Worm (Caenorhabditis elegans) whole organism, young adult: ENCODE results near the gene wrb-1.

Experiments used
- B0035.1 ChIP-seq: sonication (generic microtip); optimal IDR thresholded peaks from 2 replicates; lab custom pipeline; 2016; ENCODE audit warnings: missing genetic modification characterization, mild to moderate bottlenecking, missing compliant biosample characterization, missing genotype, missing genetic modification reagents
- B0261.1 ChIP-seq: sonication (generic microtip); optimal IDR thresholded peaks from 2 replicates; lab custom pipeline; 2016; ENCODE audit warnings: mild to moderate bottlenecking, missing genetic modification characterization, moderate library complexity, missing compliant biosample characterization
- B0336.3 ChIP-seq: fragments of 200-800 bp; sonication (Bioruptor generic); IDR thresholded peaks from 2 replicates; pipeline ENCODE4 v1.3.6; 2022; ENCODE audit warnings: missing genetic modification characterization, missing compliant biosample characterization
- C06A6.2 ChIP-seq: fragments of 200-800 bp; sonication (Bioruptor generic); conservative IDR thresholded peaks from 2 replicates; pipeline ENCODE4 v1.3.6; 2022; ENCODE audit warnings: missing genetic modification characterization, missing compliant biosample characterization
- F10E7.11 ChIP-seq: sonication (generic microtip); optimal IDR thresholded peaks from 2 replicates; lab custom pipeline; 2017; ENCODE audit warnings: mild to moderate bottlenecking, missing genetic modification characterization, moderate library complexity, missing compliant biosample characterization
- F33H1.4 ChIP-seq: fragments of 200-800 bp; sonication (Bioruptor generic); IDR thresholded peaks from 2 replicates; pipeline ENCODE4 v1.3.6; 2022; ENCODE audit warnings: missing genetic modification reagents, missing genetic modification characterization, missing compliant biosample characterization
- F37B4.10 ChIP-seq: fragments of 200-800 bp; sonication (Bioruptor generic); IDR thresholded peaks from 2 replicates; pipeline ENCODE4 v1.3.6; 2022; ENCODE audit warnings: missing genetic modification characterization, missing compliant biosample characterization
- F39B2.1 ChIP-seq: fragments of 200-800 bp; sonication (Bioruptor generic); IDR thresholded peaks from 2 replicates; pipeline ENCODE4 v1.3.6; 2022; ENCODE audit warnings: missing genetic modification reagents, missing genetic modification characterization, missing compliant biosample characterization
- F49E8.2 ChIP-seq: sonication (generic microtip); optimal IDR thresholded peaks from 3 replicates; lab custom pipeline; 2017; ENCODE audit warnings: missing genetic modification characterization, mild to moderate bottlenecking, missing compliant biosample characterization, antibody characterized with exemption, moderate library complexity; ENCODE audit not compliant: insufficient read depth
- F55B11.4 ChIP-seq: sonication (generic microtip); optimal IDR thresholded peaks from 2 replicates; lab custom pipeline; 2016; ENCODE audit warnings: missing compliant biosample characterization, missing genetic modification characterization, borderline replicate concordance; ENCODE audit not compliant: insufficient read depth
- T07F8.4 ChIP-seq: sonication (generic microtip); optimal IDR thresholded peaks from 2 replicates; lab custom pipeline; 2016; ENCODE audit warnings: mild to moderate bottlenecking, missing genetic modification characterization, moderate library complexity, missing compliant biosample characterization
- T26A5.8 ChIP-seq: sonication (generic microtip); optimal IDR thresholded peaks from 2 replicates; lab custom pipeline; 2016; ENCODE audit warnings: missing genetic modification characterization, missing compliant biosample characterization
- Y53F4B.3 ChIP-seq: fragments of 200-800 bp; sonication (Bioruptor generic); IDR thresholded peaks from 2 replicates; pipeline ENCODE4 v1.3.6; 2022; ENCODE audit warnings: missing genetic modification reagents, missing genetic modification characterization, missing compliant biosample characterization
- Y53G8AR.9 ChIP-seq: fragments of 200-800 bp; sonication (Bioruptor generic); conservative IDR thresholded peaks from 2 replicates; pipeline ENCODE4 v1.3.6; 2022; ENCODE audit warnings: missing genetic modification reagents, missing genetic modification characterization, missing compliant biosample characterization
- Y56A3A.18 ChIP-seq: fragments of 200-800 bp; sonication (Bioruptor generic); IDR thresholded peaks from 2 replicates; pipeline ENCODE4 v1.3.6; 2022; ENCODE audit warnings: missing genetic modification reagents, missing genetic modification characterization, missing compliant biosample characterization
- akir-1 ChIP-seq: fragments of 200-800 bp; sonication (Bioruptor generic); optimal IDR thresholded peaks from 2 replicates; lab custom pipeline; 2018; ENCODE audit warnings: mild to moderate bottlenecking, missing genetic modification characterization, moderate library complexity, missing compliant biosample characterization
- aptf-3 ChIP-seq: fragments of 200-800 bp; sonication (Bioruptor generic); IDR thresholded peaks from 2 replicates; pipeline ENCODE4 v1.3.6; 2022; ENCODE audit warnings: missing genetic modification characterization, missing compliant biosample characterization
- attf-5 ChIP-seq: fragments of 200-800 bp; sonication (Bioruptor generic); optimal IDR thresholded peaks from 2 replicates; lab custom pipeline; 2018; ENCODE audit warnings: mild to moderate bottlenecking, missing genetic modification characterization, missing compliant biosample characterization
- cebp-2 ChIP-seq: fragments of 200-800 bp; sonication (Bioruptor generic); IDR thresholded peaks from 2 replicates; pipeline ENCODE4 v1.3.6; 2022; ENCODE audit warnings: missing genetic modification characterization, missing compliant biosample characterization
- ceh-40 ChIP-seq: fragments of 200-800 bp; sonication (Bioruptor generic); IDR thresholded peaks from 2 replicates; pipeline ENCODE4 v1.3.6; 2022; ENCODE audit warnings: missing genetic modification characterization, missing compliant biosample characterization
- ceh-58 ChIP-seq: fragments of 200-800 bp; sonication (Bioruptor generic); IDR thresholded peaks from 2 replicates; pipeline ENCODE4 v1.3.6; 2022; ENCODE audit warnings: missing genetic modification characterization, missing compliant biosample characterization
- chd-7 ChIP-seq: sonication (generic microtip); optimal IDR thresholded peaks from 2 replicates; lab custom pipeline; 2016; ENCODE audit warnings: mild to moderate bottlenecking, missing genetic modification characterization, moderate library complexity, missing compliant biosample characterization
- dox-1 ChIP-seq: fragments of 200-800 bp; sonication (Bioruptor generic); IDR thresholded peaks from 2 replicates; pipeline ENCODE4 v1.3.6; 2022; ENCODE audit warnings: missing genetic modification reagents, missing genetic modification characterization, missing compliant biosample characterization
- egl-18 ChIP-seq: fragments of 200-800 bp; sonication (Bioruptor generic); IDR thresholded peaks from 2 replicates; pipeline ENCODE4 v1.3.6; 2022; ENCODE audit warnings: missing genetic modification reagents, missing genetic modification characterization, missing compliant biosample characterization
- him-1 ChIP-seq: sonication (generic microtip); optimal IDR thresholded peaks from 2 replicates; lab custom pipeline; 2016; ENCODE audit warnings: missing genotype, missing genetic modification reagents, missing genetic modification characterization, missing compliant biosample characterization
- hmg-20 ChIP-seq: fragments of 200-800 bp; sonication (Bioruptor generic); IDR thresholded peaks from 2 replicates; pipeline ENCODE4 v1.3.6; 2022; ENCODE audit warnings: missing genetic modification reagents, missing genetic modification characterization, missing compliant biosample characterization
- hsf-1 ChIP-seq: fragments of 200-800 bp; sonication (Bioruptor generic); IDR thresholded peaks from 2 replicates; pipeline ENCODE4 v1.3.6; 2022; ENCODE audit warnings: missing genetic modification reagents, missing genetic modification characterization, missing compliant biosample characterization
- lag-1 ChIP-seq: fragments of 200-800 bp; sonication (Bioruptor generic); IDR thresholded peaks from 2 replicates; pipeline ENCODE4 v1.3.6; 2022; ENCODE audit warnings: missing genetic modification reagents, missing genetic modification characterization, missing compliant biosample characterization
- lin-40 ChIP-seq: sonication (generic microtip); optimal IDR thresholded peaks from 2 replicates; lab custom pipeline; 2016; ENCODE audit warnings: missing genetic modification characterization, mild to moderate bottlenecking, missing compliant biosample characterization, missing genotype, missing genetic modification reagents
- lsy-27 ChIP-seq: sonication (generic microtip); optimal IDR thresholded peaks from 2 replicates; lab custom pipeline; 2017; ENCODE audit warnings: missing genetic modification characterization, mild to moderate bottlenecking, missing compliant biosample characterization, antibody characterized with exemption, missing genotype, borderline replicate concordance; ENCODE audit not compliant: insufficient read depth
- madf-10 ChIP-seq: sonication (generic microtip); optimal IDR thresholded peaks from 2 replicates; lab custom pipeline; 2016; ENCODE audit warnings: mild to moderate bottlenecking, missing genetic modification characterization, missing compliant biosample characterization
- mel-28 ChIP-seq: sonication (generic microtip); optimal IDR thresholded peaks from 2 replicates; lab custom pipeline; 2016; ENCODE audit warnings: borderline replicate concordance, mild to moderate bottlenecking, missing genetic modification characterization, missing compliant biosample characterization
- mes-4 ChIP-seq: sonication (generic microtip); optimal IDR thresholded peaks from 2 replicates; lab custom pipeline; 2016; ENCODE audit warnings: missing genotype, missing genetic modification characterization, missing compliant biosample characterization
- nfya-1 ChIP-seq: sonication (generic microtip); optimal IDR thresholded peaks from 2 replicates; lab custom pipeline; 2017; ENCODE audit warnings: antibody characterized with exemption, missing compliant biosample characterization, missing genetic modification characterization, borderline replicate concordance; ENCODE audit not compliant: insufficient read depth
- nfya-2 ChIP-seq: fragments of 200-800 bp; sonication (Bioruptor generic); IDR thresholded peaks from 2 replicates; pipeline ENCODE4 v1.3.6; 2022; ENCODE audit warnings: missing genetic modification reagents, missing genetic modification characterization, missing compliant biosample characterization
- nhr-120 ChIP-seq: fragments of 200-800 bp; sonication (Bioruptor generic); IDR thresholded peaks from 2 replicates; pipeline ENCODE4 v1.3.6; 2022; ENCODE audit warnings: missing genetic modification characterization, missing compliant biosample characterization
- nhr-27 ChIP-seq: fragments of 200-800 bp; sonication (Bioruptor generic); optimal IDR thresholded peaks from 2 replicates; lab custom pipeline; 2018; ENCODE audit warnings: mild to moderate bottlenecking, missing genetic modification characterization, moderate library complexity, missing compliant biosample characterization
- nhr-80 ChIP-seq: sonication (generic microtip); optimal IDR thresholded peaks from 2 replicates; lab custom pipeline; 2016; ENCODE audit warnings: missing genetic modification characterization, missing compliant biosample characterization
- pbrm-1 ChIP-seq: fragments of 200-800 bp; sonication (Bioruptor generic); IDR thresholded peaks from 2 replicates; pipeline ENCODE4 v1.3.6; 2022; ENCODE audit warnings: missing genetic modification reagents, missing genetic modification characterization, missing compliant biosample characterization
- rcor-1 ChIP-seq: fragments of 200-800 bp; sonication (Bioruptor generic); IDR thresholded peaks from 2 replicates; pipeline ENCODE4 v1.3.6; 2022; ENCODE audit warnings: missing genetic modification reagents, missing genetic modification characterization, missing compliant biosample characterization
- rec-8 ChIP-seq, 2 experiments: sonication (generic microtip); optimal IDR thresholded peaks; 2 replicates each; lab custom pipeline; 2016; ENCODE audit warnings: mild to moderate bottlenecking in 2 of 2, missing genetic modification characterization in 2 of 2, missing genetic modification reagents in 2 of 2, missing genotype in 2 of 2, missing biosample characterization in 1 of 2, missing compliant biosample characterization in 1 of 2, moderate library complexity in 1 of 2
- repo-1 ChIP-seq: sonication (generic microtip); optimal IDR thresholded peaks from 2 replicates; lab custom pipeline; 2017; ENCODE audit warnings: mild to moderate bottlenecking, missing genetic modification characterization, missing compliant biosample characterization
- sea-2 ChIP-seq: fragments of 200-800 bp; sonication (Bioruptor generic); IDR thresholded peaks from 2 replicates; pipeline ENCODE4 v1.3.6; 2022; ENCODE audit warnings: missing genetic modification characterization, missing compliant biosample characterization
- snpc-1.1 ChIP-seq: sonication (generic microtip); optimal IDR thresholded peaks from 2 replicates; lab custom pipeline; 2017; ENCODE audit warnings: missing genetic modification characterization, mild to moderate bottlenecking, missing compliant biosample characterization, antibody characterized with exemption, moderate library complexity, missing genotype, missing genetic modification reagents; ENCODE audit not compliant: insufficient read depth
- snpc-3.4 ChIP-seq: sonication (generic microtip); optimal IDR thresholded peaks from 2 replicates; lab custom pipeline; 2017; ENCODE audit warnings: missing genetic modification characterization, mild to moderate bottlenecking, missing compliant biosample characterization, antibody characterized with exemption, moderate library complexity, missing genotype, missing genetic modification reagents
- zim-3 ChIP-seq: sonication (generic microtip); optimal IDR thresholded peaks from 2 replicates; lab custom pipeline; 2017; ENCODE audit warnings: mild to moderate bottlenecking, missing genetic modification characterization, moderate library complexity, missing compliant biosample characterization
- ztf-22 ChIP-seq: fragments of 200-800 bp; sonication (Bioruptor generic); optimal IDR thresholded peaks from 2 replicates; lab custom pipeline; 2018; ENCODE audit warnings: mild to moderate bottlenecking, missing genetic modification characterization, moderate library complexity, missing compliant biosample characterization
- ztf-25 ChIP-seq: fragments of 200-800 bp; sonication (Bioruptor generic); IDR thresholded peaks from 2 replicates; pipeline ENCODE4 v1.3.6; 2022; ENCODE audit warnings: missing genetic modification reagents, missing genetic modification characterization, missing compliant biosample characterization

Gene wrb-1

DNA sequence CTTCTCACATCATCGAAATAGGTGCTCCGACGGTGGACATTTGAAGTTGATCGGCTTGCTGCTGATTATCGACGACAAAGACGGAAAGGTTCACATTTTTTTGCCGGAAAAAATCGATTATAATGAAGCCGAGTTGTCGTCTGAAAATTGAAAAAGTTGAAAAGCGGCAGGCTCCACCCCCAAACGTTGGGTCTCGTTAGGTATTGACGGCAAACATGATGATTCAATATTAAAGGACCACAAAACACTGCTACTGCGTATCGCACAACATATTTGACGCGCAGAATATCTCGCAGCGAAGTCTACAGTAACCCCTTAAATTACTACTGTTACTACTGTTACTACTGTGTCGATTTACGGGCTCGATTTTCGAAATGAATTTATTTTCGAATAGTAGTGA is 37.6 kb upstream of the wrb-1 start (continued):
- TF ChIP-seq lsy-27 (tag; lab: Kevin White, UChicago) (no peak), Y56A3A.18 (GFP tag; lab: Robert Waterston, UW) (no peak), Y53F4B.3 (0 out of 2 replicates have a peak, but pooled peaks have one; percentile 8), ztf-22 (GFP tag; lab: Kevin White, UChicago) (no peak), T07F8.4 (tag; lab: Kevin White, UChicago) (no peak), nhr-80 (tag; lab: Kevin White, UChicago) (no peak), snpc-1.1 (tag; lab: Kevin White, UChicago) (no peak), F10E7.11 (tag; lab: Kevin White, UChicago) (peak; percentile 69), repo-1 (tag; lab: Kevin White, UChicago) (peak; percentile 67), lag-1 (GFP tag; lab: Robert Waterston, UW) (no peak), pbrm-1 (GFP tag; lab: Robert Waterston, UW) (no peak), C06A6.2 (GFP tag; lab: Robert Waterston, UW) (no peak), sea-2 (GFP tag; lab: Robert Waterston, UW) (0 out of 2 replicates have a peak, but pooled peaks have one; percentile 14), ceh-40 (0 out of 2 replicates have a peak, but pooled peaks have one; percentile 39), snpc-3.4 (tag; lab: Kevin White, UChicago) (no peak), cebp-2 (no peak), aptf-3 (GFP tag; lab: Robert Waterston, UW) (no peak), nhr-120 (peak; percentile 88; the same call in 1 of the 2 replicates), rec-8 (tag; optimal IDR thresholded peaks at IDR 0.05; lab: Kevin White, UChicago) (no peak), nhr-27 (tag; lab: Kevin White, UChicago) (peak; percentile 45), ztf-25 (GFP tag; lab: Robert Waterston, UW) (no peak), akir-1 (GFP tag; lab: Kevin White, UChicago) (no peak), F49E8.2 (tag; lab: Kevin White, UChicago) (no peak), F37B4.10 (GFP tag; lab: Robert Waterston, UW) (no peak), F55B11.4 (tag; lab: Kevin White, UChicago) (no peak), nfya-2 (no peak), egl-18 (GFP tag; lab: Robert Waterston, UW) (peak; percentile 63; the same call in 1 of the 2 replicates), mel-28 (peak; percentile 56), him-1 (tag; lab: Kevin White, UChicago) (no peak), B0261.1 (tag; lab: Kevin White, UChicago) (no peak), B0035.1 (tag; lab: Kevin White, UChicago) (peak; percentile 73), F33H1.4 (GFP tag; lab: Robert Waterston, UW) (no peak), mes-4 (tag; lab: Kevin White, UChicago) (no peak), attf-5 (no peak), F39B2.1 (no peak), Y53G8AR.9 (GFP tag; lab: Robert Waterston, UW) (peak; percentile 67; the same call in 1 of the 2 replicates), lin-40 (tag; lab: Kevin White, UChicago) (peak; percentile 15), dox-1 (GFP tag; lab: Robert Waterston, UW) (no peak), hsf-1 (peak; percentile 32; the same call in 1 of the 2 replicates), rcor-1 (no peak), B0336.3 (peak; percentile 58), madf-10 (no peak), zim-3 (peak; percentile 62), ceh-58 (GFP tag; lab: Robert Waterston, UW) (no peak), chd-7 (tag; lab: Kevin White, UChicago) (peak; percentile 73), T26A5.8 (tag; lab: Kevin White, UChicago) (no peak), nfya-1 (no peak), hmg-20 (GFP tag; lab: Robert Waterston, UW) (peak; percentile 16; the same call in 1 of the 2 replicates)
